Fruit fly (Drosophila melanogaster) Kc167 (cell line): Measurements from ENCODE around the gene CG7772.

Experiments
- Myc ChIP-seq: fragments of >200 bp; optimal IDR thresholded peaks from 2 replicates; lab custom pipeline; 2017; ENCODE audit warnings: missing external identifiers
- Sin3A ChIP-seq: fragments of >200 bp; optimal IDR thresholded peaks from 2 replicates; lab custom pipeline; 2018; ENCODE audit warnings: missing external identifiers
- h ChIP-seq: fragments of >200 bp; optimal IDR thresholded peaks from 3 replicates; lab custom pipeline; 2018; ENCODE audit warnings: missing external identifiers
- insv ChIP-seq: fragments of >200 bp; optimal IDR thresholded peaks from 3 replicates; lab custom pipeline; 2018; ENCODE audit warnings: missing external identifiers
- ttk ChIP-seq: sonication (Bioruptor generic); optimal IDR thresholded peaks from 2 replicates; lab custom pipeline; 2017; ENCODE audit warnings: missing external identifiers

DNA sequence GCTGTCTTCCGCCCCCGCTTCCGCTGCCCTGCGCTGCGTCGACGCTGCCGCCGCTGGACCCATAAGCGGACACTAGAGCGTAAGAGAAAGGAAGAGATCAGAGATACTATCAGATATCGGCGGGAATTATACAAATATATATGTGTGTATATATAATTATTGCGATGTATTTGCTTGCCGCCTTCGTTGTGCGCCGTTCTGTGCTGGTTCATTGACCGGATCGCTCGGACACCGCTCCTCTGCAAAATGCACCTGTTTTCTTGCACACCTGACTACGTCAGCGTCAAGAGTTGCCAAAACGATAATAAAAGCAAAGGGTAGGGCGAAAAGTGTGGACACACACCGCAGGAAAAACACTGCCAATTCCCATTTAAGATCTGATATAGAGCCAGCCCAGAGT lies 33.7 kb downstream of the CG7772 start:
- TF ChIP-seq ttk (lab: Kevin White, UChicago) (no peak), Myc (lab: Kevin White, UChicago) (no peak), Sin3A (lab: Kevin White, UChicago) (no peak), insv (lab: Kevin White, UChicago) (no peak), h (lab: Kevin White, UChicago) (no peak)
